Worm (Caenorhabditis elegans) whole organism, early embryonic: ENCODE measurements around the gene mlcd-1.
A peak's percentile ranks its signal among the peaks of the same experiment; 100 is the strongest.

ENCODE experiments used
- B0310.2 ChIP-seq: sonication (generic microtip); optimal IDR thresholded peaks from 2 replicates; lab custom pipeline; 2016; ENCODE audit warnings: mild to moderate bottlenecking, missing genetic modification characterization, missing compliant biosample characterization
- F13C5.2 ChIP-seq: sonication (generic microtip); optimal IDR thresholded peaks from 2 replicates; lab custom pipeline; 2017; ENCODE audit warnings: mild to moderate bottlenecking, missing genetic modification characterization, inconsistent platforms, missing compliant biosample characterization
- aly-1 ChIP-seq: sonication (generic microtip); optimal IDR thresholded peaks from 2 replicates; lab custom pipeline; 2016; ENCODE audit warnings: missing genetic modification characterization, missing compliant biosample characterization
- ama-1 ChIP-seq: fragments of 150-350 bp; optimal IDR thresholded peaks from 2 replicates; lab custom pipeline; 2014
- ceh-13 ChIP-seq: fragments of 200-800 bp; sonication (Bioruptor generic); optimal IDR thresholded peaks from 2 replicates; lab custom pipeline; 2018; ENCODE audit warnings: mild to moderate bottlenecking, missing genetic modification characterization, missing compliant biosample characterization
- ceh-36 ChIP-seq: sonication (generic microtip); optimal IDR thresholded peaks from 2 replicates; lab custom pipeline; 2016; ENCODE audit warnings: missing genetic modification characterization, inconsistent platforms, missing compliant biosample characterization
- ets-7 ChIP-seq: sonication (generic microtip); optimal IDR thresholded peaks from 2 replicates; lab custom pipeline; 2016; ENCODE audit warnings: missing genotype, missing genetic modification characterization, missing compliant biosample characterization
- flt-1 ChIP-seq: fragments of 200-800 bp; sonication (Bioruptor generic); IDR thresholded peaks from 2 replicates; pipeline ENCODE4 v1.3.6; 2022; ENCODE audit warnings: missing genetic modification characterization, missing compliant biosample characterization
- hmbx-1 ChIP-seq: sonication (generic microtip); optimal IDR thresholded peaks from 2 replicates; lab custom pipeline; 2016; ENCODE audit warnings: mild to moderate bottlenecking, missing genetic modification characterization, missing compliant biosample characterization
- hmg-4 ChIP-seq: fragments of 200-800 bp; sonication (Bioruptor generic); optimal IDR thresholded peaks from 2 replicates; lab custom pipeline; 2018; ENCODE audit warnings: mild to moderate bottlenecking, missing genetic modification characterization, missing compliant biosample characterization
- hnd-1 ChIP-seq: sonication (generic microtip); optimal IDR thresholded peaks from 2 replicates; lab custom pipeline; 2016; ENCODE audit warnings: missing genetic modification characterization, missing compliant biosample characterization
- pes-1 ChIP-seq: fragments of 200-800 bp; sonication (Bioruptor generic); IDR thresholded peaks from 2 replicates; pipeline ENCODE4 v1.3.6; 2022; ENCODE audit warnings: missing genetic modification reagents, missing genetic modification characterization, missing compliant biosample characterization
- scrt-1 ChIP-seq: fragments of 200-800 bp; sonication (Bioruptor generic); IDR thresholded peaks from 2 replicates; pipeline ENCODE4 v1.3.6; 2022; ENCODE audit warnings: missing genetic modification characterization, missing compliant biosample characterization
- sea-1 ChIP-seq: fragments of 200-800 bp; sonication (Bioruptor generic); conservative IDR thresholded peaks from 2 replicates; pipeline ENCODE4 v1.3.6; 2022; ENCODE audit warnings: missing genetic modification characterization, missing compliant biosample characterization
- tbx-11 ChIP-seq: fragments of 200-800 bp; sonication (Bioruptor generic); IDR thresholded peaks from 2 replicates; pipeline ENCODE4 v1.3.6; 2022; ENCODE audit warnings: missing genetic modification characterization, missing compliant biosample characterization
- tbx-37 ChIP-seq: fragments of 200-800 bp; sonication (Bioruptor generic); conservative IDR thresholded peaks from 2 replicates; pipeline ENCODE4 v1.3.6; 2022; ENCODE audit warnings: missing genetic modification reagents, missing genetic modification characterization, missing compliant biosample characterization
- tra-4 ChIP-seq: sonication (generic microtip); optimal IDR thresholded peaks from 2 replicates; lab custom pipeline; 2017; ENCODE audit warnings: missing genetic modification characterization, missing compliant biosample characterization

mlcd-1 gene

DNA sequence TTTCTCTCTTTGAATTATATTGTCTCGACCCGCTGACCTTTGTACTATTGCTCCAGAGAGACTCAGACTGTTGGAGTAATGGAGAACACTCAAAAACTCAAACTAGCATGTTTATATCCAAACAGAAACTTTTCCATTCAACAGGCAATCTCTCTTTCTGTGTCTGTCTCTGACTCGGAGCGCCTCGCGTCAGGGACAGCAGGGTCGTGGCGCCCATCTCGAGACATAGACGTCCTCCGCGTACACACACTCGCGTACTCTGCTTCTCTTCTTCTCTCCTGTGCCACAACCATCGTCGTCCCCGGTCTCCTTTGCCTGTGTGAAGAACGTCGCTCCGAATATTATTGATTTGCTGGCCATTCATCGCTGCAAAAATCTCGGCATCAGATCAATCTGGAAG lies 16.0 kb downstream of the mlcd-1 start:
- no peak for TF ChIP-seq flt-1
- TF ChIP-seq tbx-11 (GFP tag; lab: Robert Waterston, UW) = no peak
- no peak for TF ChIP-seq hnd-1
- TF ChIP-seq aly-1 (tag; lab: Kevin White, UChicago) = no peak
- TF ChIP-seq ets-7 (tag; lab: Kevin White, UChicago) = no peak
- no peak for TF ChIP-seq pes-1 (GFP tag; lab: Robert Waterston, UW)
- no peak for TF ChIP-seq ceh-13 (GFP tag; lab: Kevin White, UChicago)
- TF ChIP-seq hmbx-1 (tag; lab: Kevin White, UChicago) = no peak
- TF ChIP-seq tbx-37 (GFP tag; lab: Robert Waterston, UW) = no peak
- TF ChIP-seq scrt-1 (GFP tag; lab: Robert Waterston, UW) = no peak
- TF ChIP-seq ceh-36 = no peak

DNA sequence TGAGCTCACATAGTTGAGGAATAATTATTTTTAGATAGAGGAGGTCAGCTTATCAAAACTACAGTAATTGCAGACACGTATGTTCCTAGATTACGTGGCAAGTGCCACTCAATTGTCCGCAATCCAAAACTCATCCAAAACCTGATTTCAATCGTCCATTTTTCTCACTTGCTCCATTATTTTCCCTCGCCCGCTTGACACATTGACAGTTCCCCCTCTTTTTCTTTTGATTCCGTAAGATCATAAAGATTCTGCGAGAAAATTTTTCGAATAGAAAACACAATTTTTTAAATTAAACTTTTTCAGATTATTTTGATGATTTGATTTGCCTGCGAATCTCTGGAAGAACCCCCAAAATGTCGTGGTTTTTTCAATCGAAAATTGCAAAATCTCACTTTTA lies 19.2 kb downstream of the mlcd-1 start, which contains the start of gene M88.4:
Gene M88.4, plus strand, starts transcription at position 301 of the 400 bp plus-strand sequence.
- TF ChIP-seq ceh-13 (GFP tag; lab: Kevin White, UChicago) (no peak), B0310.2 (no peak), hmg-4 (GFP tag; lab: Kevin White, UChicago) (no peak), hmbx-1 (tag; lab: Kevin White, UChicago) (no peak), pes-1 (GFP tag; lab: Robert Waterston, UW) (no peak), ama-1 (lab: Kevin White, UChicago) (no peak), hnd-1 (no peak), ceh-36 (no peak), flt-1 (no peak), F13C5.2 (tag; lab: Kevin White, UChicago) (no peak), tra-4 (no peak), tbx-11 (GFP tag; lab: Robert Waterston, UW) (no peak), aly-1 (tag; lab: Kevin White, UChicago) (no peak), ets-7 (tag; lab: Kevin White, UChicago) (no peak), sea-1 (no peak), tbx-37 (GFP tag; lab: Robert Waterston, UW) (no peak)

DNA sequence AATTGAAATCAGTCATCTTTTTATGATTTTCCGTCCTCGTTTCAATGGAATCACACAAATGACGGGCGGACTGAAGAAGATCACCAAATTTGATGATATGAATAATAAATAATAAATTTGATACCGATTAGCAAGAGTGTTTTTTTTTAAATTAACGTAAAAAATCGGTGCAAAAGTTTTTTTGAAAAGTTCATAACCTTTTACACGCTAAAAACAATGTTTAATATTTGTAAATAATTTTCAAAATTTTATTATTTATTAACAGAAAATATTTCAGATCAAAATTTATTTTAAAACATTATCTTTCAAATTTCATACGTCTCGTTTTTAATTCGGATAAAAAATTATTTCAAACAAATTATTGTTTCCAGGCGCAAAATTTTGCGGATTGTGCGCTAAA lies 23.0 kb downstream of the mlcd-1 start, which contains the start of gene M88.3:
Gene M88.3, minus strand, starts transcription at position 101 of the 400 bp plus-strand sequence.
- TF ChIP-seq hnd-1 (no peak), tbx-37 (GFP tag; lab: Robert Waterston, UW) (no peak), ceh-13 (GFP tag; lab: Kevin White, UChicago) (no peak), scrt-1 (GFP tag; lab: Robert Waterston, UW) (no peak), F13C5.2 (tag; lab: Kevin White, UChicago) (no peak), hmg-4 (GFP tag; lab: Kevin White, UChicago) (no peak), tbx-11 (GFP tag; lab: Robert Waterston, UW) (no peak), tra-4 (no peak), ceh-36 (no peak), aly-1 (tag; lab: Kevin White, UChicago) (no peak), ets-7 (tag; lab: Kevin White, UChicago) (no peak), hmbx-1 (tag; lab: Kevin White, UChicago) (no peak), B0310.2 (no peak), sea-1 (no peak), pes-1 (GFP tag; lab: Robert Waterston, UW) (no peak), ama-1 (lab: Kevin White, UChicago) (no peak), flt-1 (no peak)

DNA sequence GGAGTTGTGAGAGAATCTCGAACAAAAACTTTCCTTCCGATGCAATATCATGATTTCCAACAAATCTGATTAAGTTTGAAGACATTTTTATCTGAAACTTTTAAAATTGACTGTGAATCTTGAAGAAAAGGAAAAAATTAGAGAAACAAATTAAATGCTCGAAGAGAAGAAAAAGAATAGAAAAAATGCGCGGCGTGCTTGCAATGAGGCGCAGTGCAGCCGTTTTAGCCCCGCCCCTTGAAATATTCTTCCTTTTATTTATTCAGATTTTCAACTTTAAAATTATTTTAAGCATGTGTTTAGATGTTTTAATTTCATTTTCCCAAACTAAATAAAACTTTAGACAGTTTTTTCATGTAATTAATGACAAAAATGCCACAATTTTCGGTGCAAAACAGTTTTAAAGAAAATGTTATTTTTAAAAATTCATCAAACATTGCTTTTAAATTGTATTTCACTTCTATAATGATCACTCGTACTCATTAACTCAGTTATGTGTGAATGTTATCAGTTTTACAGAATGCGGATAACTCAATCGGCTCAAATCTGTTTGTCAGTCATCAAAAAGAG lies 25.5 kb downstream of the mlcd-1 start, which contains the start of the genes mrps-34 and cisd-3.1:
Gene mrps-34, minus strand, starts transcription at position 91 of the 570 bp plus-strand sequence.
Gene cisd-3.1, plus strand, starts transcription at position 520 of the 570 bp plus-strand sequence.
- TF ChIP-seq tra-4 = no peak
- TF ChIP-seq flt-1 = peak; percentile 30; the same call in 1 of the 2 replicates
- peak; percentile 38 for TF ChIP-seq F13C5.2 (tag; lab: Kevin White, UChicago)
- no peak for TF ChIP-seq B0310.2
- TF ChIP-seq hmg-4 (GFP tag; lab: Kevin White, UChicago) = no peak
- TF ChIP-seq aly-1 (tag; lab: Kevin White, UChicago) = no peak
- no peak for TF ChIP-seq pes-1 (GFP tag; lab: Robert Waterston, UW)
- peak; percentile 18 for TF ChIP-seq hnd-1

DNA sequence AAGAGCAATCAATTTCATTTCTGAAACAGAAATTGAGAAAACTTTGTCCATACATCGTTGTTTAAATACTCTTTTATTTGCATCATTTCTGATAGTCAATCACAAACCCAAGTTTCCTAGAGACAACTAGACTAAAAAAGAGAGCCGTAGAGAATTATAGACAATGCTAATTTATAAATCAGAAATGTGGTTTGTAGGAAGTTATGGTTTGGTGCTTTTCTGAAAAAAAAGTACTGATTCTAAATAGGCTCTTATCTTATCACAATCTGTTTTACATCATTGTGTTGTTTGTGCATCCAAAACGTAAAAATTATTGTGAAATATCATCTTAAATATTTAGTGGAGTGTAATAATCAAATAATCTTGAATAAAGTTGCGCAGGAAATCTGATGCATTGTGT lies 27.3 kb downstream of the mlcd-1 start, which contains the start of gene ugt-62:
Gene ugt-62, minus strand, starts transcription at position 20 of the 400 bp plus-strand sequence.
- no peak for TF ChIP-seq hmg-4 (GFP tag; lab: Kevin White, UChicago)
- no peak for TF ChIP-seq tbx-11 (GFP tag; lab: Robert Waterston, UW)
- no peak for TF ChIP-seq aly-1 (tag; lab: Kevin White, UChicago)
- no peak for TF ChIP-seq tra-4
- TF ChIP-seq sea-1 = no peak
- TF ChIP-seq pes-1 (GFP tag; lab: Robert Waterston, UW) = no peak
- TF ChIP-seq ets-7 (tag; lab: Kevin White, UChicago) = no peak
- TF ChIP-seq ceh-13 (GFP tag; lab: Kevin White, UChicago) = no peak
- TF ChIP-seq scrt-1 (GFP tag; lab: Robert Waterston, UW) = no peak

DNA sequence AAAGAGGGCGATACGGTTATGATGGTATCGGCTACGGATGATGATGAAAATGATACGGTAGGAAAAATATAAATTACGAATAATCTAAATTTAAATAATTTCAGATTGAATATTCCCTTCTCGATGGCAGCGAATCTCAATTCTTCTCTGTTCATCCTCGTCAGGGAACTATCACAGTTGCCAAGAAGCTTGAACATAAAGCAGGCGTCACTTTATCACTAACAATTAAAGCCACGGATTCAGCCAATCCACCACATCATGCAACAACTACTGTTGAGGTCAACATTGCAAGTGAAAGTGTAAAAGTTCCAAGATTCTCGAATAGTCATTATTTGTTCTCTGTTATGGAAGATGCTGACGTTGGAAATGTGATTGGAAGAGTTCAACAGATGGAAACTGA lies 37.0 kb downstream of the mlcd-1 start:
- TF ChIP-seq ama-1 (lab: Kevin White, UChicago) (no peak), F13C5.2 (tag; lab: Kevin White, UChicago) (no peak), B0310.2 (no peak), pes-1 (GFP tag; lab: Robert Waterston, UW) (no peak), tbx-11 (GFP tag; lab: Robert Waterston, UW) (no peak), ceh-36 (no peak), scrt-1 (GFP tag; lab: Robert Waterston, UW) (no peak), hmg-4 (GFP tag; lab: Kevin White, UChicago) (no peak), tra-4 (no peak), ets-7 (tag; lab: Kevin White, UChicago) (no peak), ceh-13 (GFP tag; lab: Kevin White, UChicago) (no peak), hnd-1 (no peak), flt-1 (no peak), tbx-37 (GFP tag; lab: Robert Waterston, UW) (no peak), sea-1 (no peak), aly-1 (tag; lab: Kevin White, UChicago) (no peak)

DNA sequence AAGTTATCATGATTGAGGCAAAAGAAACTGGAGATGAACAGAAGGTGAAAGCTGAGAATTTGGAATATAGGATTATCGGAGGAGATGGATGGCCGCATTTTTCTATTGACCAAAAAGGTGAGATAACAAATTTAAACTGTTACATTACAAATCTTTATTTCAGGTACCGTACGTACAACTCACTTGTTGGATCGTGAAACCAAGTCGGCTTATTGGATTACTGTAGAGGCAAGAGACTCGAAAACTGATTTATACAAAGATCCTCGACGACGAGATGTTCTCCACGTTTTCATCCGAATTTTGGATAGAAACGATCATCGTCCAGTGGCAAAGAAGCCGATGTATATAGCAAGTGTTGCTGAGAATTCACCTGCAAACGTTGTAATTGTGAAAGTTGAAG lies 41.9 kb downstream of the mlcd-1 start:
- TF ChIP-seq tbx-11 (GFP tag; lab: Robert Waterston, UW) = no peak
- TF ChIP-seq scrt-1 (GFP tag; lab: Robert Waterston, UW) = no peak
- no peak for TF ChIP-seq tra-4
- no peak for TF ChIP-seq B0310.2
- no peak for TF ChIP-seq F13C5.2 (tag; lab: Kevin White, UChicago)
- TF ChIP-seq hnd-1 = no peak
- no peak for TF ChIP-seq ceh-36
- no peak for TF ChIP-seq aly-1 (tag; lab: Kevin White, UChicago)
- no peak for TF ChIP-seq hmg-4 (GFP tag; lab: Kevin White, UChicago)
- no peak for TF ChIP-seq tbx-37 (GFP tag; lab: Robert Waterston, UW)
- no peak for TF ChIP-seq ets-7 (tag; lab: Kevin White, UChicago)
- no peak for TF ChIP-seq flt-1
- no peak for TF ChIP-seq hmbx-1 (tag; lab: Kevin White, UChicago)
- no peak for TF ChIP-seq ceh-13 (GFP tag; lab: Kevin White, UChicago)
- no peak for TF ChIP-seq sea-1
- TF ChIP-seq ama-1 (lab: Kevin White, UChicago) = no peak
